Fruit fly (Drosophila melanogaster) whole organism, embryonic: ENCODE measurements around the gene CG15337.

Experiments used
- Abd-B ChIP-seq: fragments of 200-800 bp; sonication (Bioruptor generic); optimal IDR thresholded peaks from 2 replicates; lab custom pipeline; 2018; ENCODE audit warnings: missing biosample characterization, mild to moderate bottlenecking, missing genetic modification characterization, moderate library complexity
- Atf6 ChIP-seq: fragments of 200-800 bp; sonication (Bioruptor generic); IDR thresholded peaks from 2 replicates; pipeline ENCODE4 v1.3.6; 2022; ENCODE audit warnings: missing biosample characterization, missing genetic modification characterization
- B-H1 ChIP-seq: fragments of 200-800 bp; sonication (Bioruptor generic); IDR thresholded peaks from 3 replicates; pipeline ENCODE4 v1.3.6; 2022; ENCODE audit warnings: missing biosample characterization, missing genetic modification characterization
- C15 ChIP-seq: fragments of 200-800 bp; sonication (Bioruptor generic); IDR thresholded peaks from 3 replicates; pipeline ENCODE4 v1.3.6; 2022; ENCODE audit warnings: missing biosample characterization, missing genetic modification characterization
- CG10267 ChIP-seq: fragments of 200-800 bp; sonication (Bioruptor generic); optimal IDR thresholded peaks from 2 replicates; lab custom pipeline; 2018; ENCODE audit warnings: missing biosample characterization, mild to moderate bottlenecking, missing genetic modification characterization, moderate library complexity
- CG10543 ChIP-seq: fragments of 200-800 bp; sonication (Bioruptor generic); optimal IDR thresholded peaks from 3 replicates; lab custom pipeline; 2017; ENCODE audit warnings: missing biosample characterization, mild to moderate bottlenecking, missing genetic modification characterization, moderate library complexity
- CG11504 ChIP-seq: fragments of 200-800 bp; sonication (Bioruptor generic); optimal IDR thresholded peaks from 3 replicates; lab custom pipeline; 2019; ENCODE audit warnings: missing biosample characterization, mild to moderate bottlenecking, missing genetic modification characterization, moderate library complexity
- CG12744 ChIP-seq: fragments of 200-800 bp; sonication (Bioruptor generic); optimal IDR thresholded peaks from 2 replicates; lab custom pipeline; 2016; ENCODE audit warnings: missing biosample characterization, missing genetic modification characterization
- CG1529 ChIP-seq: fragments of 200-800 bp; sonication (Bioruptor generic); optimal IDR thresholded peaks from 3 replicates; lab custom pipeline; 2018; ENCODE audit warnings: missing biosample characterization, missing genetic modification characterization
- CG1647 ChIP-seq: fragments of 200-800 bp; sonication (Bioruptor generic); optimal IDR thresholded peaks from 3 replicates; lab custom pipeline; 2016; ENCODE audit warnings: missing biosample characterization, missing genetic modification characterization
- CG17385 ChIP-seq: fragments of 200-800 bp; sonication (Bioruptor generic); optimal IDR thresholded peaks from 3 replicates; lab custom pipeline; 2018; ENCODE audit warnings: missing biosample characterization, mild to moderate bottlenecking, missing genetic modification characterization
- CG18476 ChIP-seq: fragments of 200-800 bp; sonication (Bioruptor generic); optimal IDR thresholded peaks from 2 replicates; lab custom pipeline; 2016; ENCODE audit warnings: missing biosample characterization, mild to moderate bottlenecking, missing genetic modification characterization
- CG18599 ChIP-seq: fragments of 200-800 bp; sonication (Bioruptor generic); optimal IDR thresholded peaks from 3 replicates; lab custom pipeline; 2017; ENCODE audit warnings: missing biosample characterization, missing genetic modification characterization, mild to moderate bottlenecking, moderate library complexity, missing genetic modification reagents
- CG2199 ChIP-seq: fragments of 200-800 bp; sonication (Bioruptor generic); IDR thresholded peaks from 3 replicates; pipeline ENCODE4 v1.3.6; 2022; ENCODE audit warnings: missing biosample characterization, missing genetic modification characterization
- CG31441 ChIP-seq: fragments of 200-800 bp; sonication (Bioruptor generic); IDR thresholded peaks from 2 replicates; pipeline ENCODE4 v1.3.6; 2022; ENCODE audit warnings: missing biosample characterization, missing genetic modification characterization
- CG33213 ChIP-seq: fragments of 200-800 bp; sonication (Bioruptor generic); optimal IDR thresholded peaks from 3 replicates; lab custom pipeline; 2016; ENCODE audit warnings: missing biosample characterization, missing genetic modification characterization
- CG34376 ChIP-seq: fragments of 200-800 bp; sonication (Bioruptor generic); optimal IDR thresholded peaks from 2 replicates; lab custom pipeline; 2018; ENCODE audit warnings: missing biosample characterization, mild to moderate bottlenecking, missing genetic modification characterization
- CG3847 ChIP-seq: fragments of 200-800 bp; sonication (Bioruptor generic); IDR thresholded peaks from 2 replicates; pipeline ENCODE4 v1.3.6; 2022; ENCODE audit warnings: missing biosample characterization, missing genetic modification characterization
- CG42726 ChIP-seq: fragments of 200-800 bp; sonication (Bioruptor generic); IDR thresholded peaks from 2 replicates; pipeline ENCODE4 v1.3.6; 2022; ENCODE audit warnings: missing biosample characterization, missing genetic modification characterization; ENCODE audit not compliant: partially characterized antibody
- CG4424 ChIP-seq: fragments of 200-800 bp; sonication (Bioruptor generic); optimal IDR thresholded peaks from 3 replicates; lab custom pipeline; 2016; ENCODE audit warnings: missing biosample characterization, missing genetic modification characterization
- CG6175 ChIP-seq: fragments of 200-800 bp; sonication (Bioruptor generic); IDR thresholded peaks from 3 replicates; pipeline ENCODE4 v1.3.6; 2022; ENCODE audit warnings: missing biosample characterization, missing genetic modification characterization
- CG6791 ChIP-seq: fragments of 200-800 bp; sonication (Bioruptor generic); IDR thresholded peaks from 3 replicates; pipeline ENCODE4 v1.3.6; 2022; ENCODE audit warnings: missing biosample characterization, missing genetic modification characterization; ENCODE audit not compliant: partially characterized antibody
- CG6854 ChIP-seq: fragments of 200-800 bp; sonication (Bioruptor generic); optimal IDR thresholded peaks from 3 replicates; lab custom pipeline; 2017; ENCODE audit warnings: missing biosample characterization, mild to moderate bottlenecking, missing genetic modification characterization
- CG7271 ChIP-seq: fragments of 200-800 bp; sonication (Bioruptor generic); optimal IDR thresholded peaks from 2 replicates; lab custom pipeline; 2018; ENCODE audit warnings: missing biosample characterization, mild to moderate bottlenecking, missing genetic modification characterization, moderate library complexity
- CG7357 ChIP-seq: fragments of 200-800 bp; sonication (Bioruptor generic); IDR thresholded peaks from 3 replicates; pipeline ENCODE4 v1.3.6; 2022; ENCODE audit warnings: missing biosample characterization, missing genetic modification characterization
- CG7987 ChIP-seq: fragments of 200-800 bp; sonication (Bioruptor generic); optimal IDR thresholded peaks from 2 replicates; lab custom pipeline; 2018; ENCODE audit warnings: missing biosample characterization, mild to moderate bottlenecking, missing genetic modification characterization, moderate library complexity
- CG8281 ChIP-seq: fragments of 200-800 bp; sonication (Bioruptor generic); optimal IDR thresholded peaks from 2 replicates; lab custom pipeline; 2018; ENCODE audit warnings: missing biosample characterization, mild to moderate bottlenecking, missing genetic modification characterization, moderate library complexity
- CG8359 ChIP-seq: fragments of 200-800 bp; sonication (Bioruptor generic); optimal IDR thresholded peaks from 2 replicates; lab custom pipeline; 2017; ENCODE audit warnings: missing biosample characterization, mild to moderate bottlenecking, missing genetic modification characterization, borderline replicate concordance
- Chrac-16 ChIP-seq: fragments of 200-800 bp; sonication (Bioruptor generic); optimal IDR thresholded peaks from 3 replicates; lab custom pipeline; 2016; ENCODE audit warnings: missing biosample characterization, missing genetic modification characterization
- Dp ChIP-seq: fragments of 200-800 bp; sonication (Bioruptor generic); optimal IDR thresholded peaks from 2 replicates; lab custom pipeline; 2018; ENCODE audit warnings: missing biosample characterization, mild to moderate bottlenecking, missing genetic modification characterization, moderate library complexity
- Dref ChIP-seq: fragments of 200-800 bp; sonication (Bioruptor generic); IDR thresholded peaks from 2 replicates; pipeline ENCODE4 v1.3.6; 2022; ENCODE audit warnings: missing biosample characterization, missing genetic modification characterization
- Pdp1 ChIP-seq, 2 experiments: fragments of 200-800 bp; sonication (Bioruptor generic); optimal IDR thresholded peaks; 3 replicates each; lab custom pipeline; 2016; ENCODE audit warnings: missing biosample characterization in 2 of 2, missing genetic modification characterization in 2 of 2, mild to moderate bottlenecking in 1 of 2, moderate library complexity in 1 of 2
- amos ChIP-seq: fragments of 200-800 bp; sonication (Bioruptor generic); IDR thresholded peaks from 2 replicates; pipeline ENCODE4 v1.3.6; 2022; ENCODE audit warnings: missing biosample characterization, missing genetic modification characterization; ENCODE audit not compliant: partially characterized antibody
- ase ChIP-seq: fragments of 200-800 bp; sonication (Bioruptor generic); IDR thresholded peaks from 3 replicates; pipeline ENCODE4 v1.3.6; 2022; ENCODE audit warnings: missing biosample characterization, missing genetic modification characterization
- cad ChIP-seq: fragments of >200 bp; optimal IDR thresholded peaks from 2 replicates; lab custom pipeline; 2017; ENCODE audit warnings: missing biosample characterization, missing genetic modification characterization
- dan ChIP-seq: fragments of 200-800 bp; sonication (Bioruptor generic); IDR thresholded peaks from 2 replicates; pipeline ENCODE4 v1.3.6; 2022; ENCODE audit warnings: missing biosample characterization, missing genetic modification characterization
- exex ChIP-seq: fragments of 200-800 bp; sonication (Bioruptor generic); optimal IDR thresholded peaks from 4 replicates; lab custom pipeline; 2018; ENCODE audit warnings: missing biosample characterization, mild to moderate bottlenecking, missing genetic modification characterization, moderate library complexity
- grn ChIP-seq: fragments of 200-800 bp; sonication (Bioruptor generic); optimal IDR thresholded peaks from 3 replicates; lab custom pipeline; 2017; ENCODE audit warnings: missing biosample characterization, missing genetic modification characterization
- gsb-n ChIP-seq: fragments of 200-800 bp; sonication (Bioruptor generic); optimal IDR thresholded peaks from 3 replicates; lab custom pipeline; 2018; ENCODE audit warnings: missing biosample characterization, mild to moderate bottlenecking, missing genetic modification characterization
- kah ChIP-seq: fragments of 200-800 bp; sonication (Bioruptor generic); optimal IDR thresholded peaks from 2 replicates; lab custom pipeline; 2018; ENCODE audit warnings: missing biosample characterization, mild to moderate bottlenecking, missing genetic modification characterization
- lab ChIP-seq: fragments of 200-800 bp; sonication (Bioruptor generic); optimal IDR thresholded peaks from 3 replicates; lab custom pipeline; 2017; ENCODE audit warnings: missing biosample characterization, missing genetic modification characterization, mild to moderate bottlenecking, moderate library complexity, missing genetic modification reagents
- luna ChIP-seq: fragments of 200-800 bp; sonication (Bioruptor generic); optimal IDR thresholded peaks from 2 replicates; lab custom pipeline; 2016; ENCODE audit warnings: missing biosample characterization, missing genetic modification characterization
- maf-S ChIP-seq: fragments of 200-800 bp; sonication (Bioruptor generic); optimal IDR thresholded peaks from 2 replicates; lab custom pipeline; 2016; ENCODE audit warnings: missing biosample characterization, missing genetic modification characterization
- mirr ChIP-seq: fragments of 200-800 bp; sonication (Bioruptor generic); optimal IDR thresholded peaks from 3 replicates; lab custom pipeline; 2018; ENCODE audit warnings: missing biosample characterization, mild to moderate bottlenecking, missing genetic modification characterization
- nerfin-2 ChIP-seq: fragments of 200-800 bp; sonication (Bioruptor generic); IDR thresholded peaks from 2 replicates; pipeline ENCODE4 v1.3.6; 2022; ENCODE audit warnings: missing biosample characterization, missing genetic modification characterization; ENCODE audit not compliant: partially characterized antibody
- pfk ChIP-seq: fragments of 200-800 bp; sonication (Bioruptor generic); optimal IDR thresholded peaks from 2 replicates; lab custom pipeline; 2018; ENCODE audit warnings: missing biosample characterization, mild to moderate bottlenecking, missing genetic modification characterization, moderate library complexity
- run ChIP-seq: fragments of 200-800 bp; sonication (Bioruptor generic); optimal IDR thresholded peaks from 3 replicates; lab custom pipeline; 2018; ENCODE audit warnings: missing biosample characterization, mild to moderate bottlenecking, missing genetic modification characterization
- sens ChIP-seq: fragments of 200-800 bp; sonication (Bioruptor generic); peaks from one replicate; lab custom pipeline; 2016; ENCODE audit warnings: missing biosample characterization, missing genetic modification characterization
- sim ChIP-seq: fragments of 200-800 bp; sonication (Bioruptor generic); IDR thresholded peaks from 2 replicates; pipeline ENCODE4 v1.3.6; 2022; ENCODE audit warnings: missing biosample characterization, missing genetic modification characterization
- sisA ChIP-seq: fragments of 200-800 bp; sonication (Bioruptor generic); IDR thresholded peaks from 2 replicates; pipeline ENCODE4 v1.3.6; 2022; ENCODE audit warnings: missing biosample characterization, missing genetic modification characterization
- sug ChIP-seq: fragments of 200-800 bp; optimal IDR thresholded peaks from 2 replicates; lab custom pipeline; 2019; ENCODE audit warnings: missing biosample characterization, mild to moderate bottlenecking, missing genetic modification characterization, moderate library complexity
- unpg ChIP-seq: fragments of 200-800 bp; sonication (Bioruptor generic); optimal IDR thresholded peaks from 3 replicates; lab custom pipeline; 2018; ENCODE audit warnings: missing biosample characterization, mild to moderate bottlenecking, missing genetic modification characterization, moderate library complexity
- zen2 ChIP-seq: fragments of 200-800 bp; sonication (Bioruptor generic); IDR thresholded peaks from 3 replicates; pipeline ENCODE4 v1.3.6; 2022; ENCODE audit warnings: missing biosample characterization, missing genetic modification characterization; ENCODE audit not compliant: partially characterized antibody

The CG15337 gene

DNA sequence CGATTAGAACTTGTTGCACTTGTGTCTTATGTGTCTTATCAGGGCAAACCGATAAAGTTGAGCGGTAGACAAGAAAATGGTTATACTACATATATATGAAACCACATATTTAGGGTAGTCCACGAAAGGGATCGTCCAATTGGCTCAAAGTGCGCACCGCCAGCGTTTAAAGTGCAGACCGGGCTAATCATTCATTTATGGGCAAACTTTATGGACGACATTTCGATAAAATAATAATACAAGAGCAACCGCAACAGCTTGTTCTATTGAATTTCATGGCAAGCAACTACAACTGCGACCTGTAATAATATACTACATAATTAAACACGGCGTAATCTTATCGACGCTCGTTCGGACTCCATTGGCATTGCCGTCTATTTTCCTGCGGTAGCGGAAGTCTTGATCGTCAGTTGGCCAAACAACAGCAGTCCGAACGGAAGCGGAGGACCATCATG, 24.4 kb upstream of the CG15337 start, which contains the start of the genes cyr and CG2120:
Gene cyr, minus strand, starts transcription at position 294 of the 455 bp plus-strand sequence.
Gene CG2120, plus strand, starts transcription at position 405 of the 455 bp plus-strand sequence.
- TF ChIP-seq CG12744 (GFP tag; lab: Kevin White, UChicago): no peak
- no peak for TF ChIP-seq CG1529
- TF ChIP-seq CG34376 (GFP tag; lab: Kevin White, UChicago): peak; percentile 56
- TF ChIP-seq exex (tag; lab: Kevin White, UChicago): peak; percentile 74
- peak; percentile 68 for TF ChIP-seq sug
- no peak for TF ChIP-seq CG7987 (GFP tag; lab: Kevin White, UChicago)
- TF ChIP-seq CG6791 (GFP tag; lab: Robert Waterston, UW): no peak
- TF ChIP-seq CG31441 (GFP tag; lab: Robert Waterston, UW): no peak
- TF ChIP-seq grn (GFP tag; lab: Kevin White, UChicago): no peak
- no peak for TF ChIP-seq kah (GFP tag; lab: Kevin White, UChicago)
- TF ChIP-seq CG18476 (GFP tag; lab: Kevin White, UChicago): no peak
- TF ChIP-seq CG42726 (GFP tag; lab: Robert Waterston, UW): no peak
- no peak for TF ChIP-seq Abd-B (GFP tag; lab: Kevin White, UChicago)
- no peak for TF ChIP-seq luna
- peak; percentile 17 for TF ChIP-seq mirr
- no peak for TF ChIP-seq CG17385 (GFP tag; lab: Kevin White, UChicago)
- TF ChIP-seq CG7357 (GFP tag; lab: Robert Waterston, UW): no peak
- no peak for TF ChIP-seq CG6854 (GFP tag; lab: Kevin White, UChicago)
- TF ChIP-seq CG10543 (GFP tag; lab: Kevin White, UChicago): peak; percentile 14
- no peak for TF ChIP-seq CG4424
- no peak for TF ChIP-seq CG33213 (GFP tag; lab: Kevin White, UChicago)
- no peak for TF ChIP-seq Dref
- TF ChIP-seq nerfin-2: no peak
- peak; percentile 13 for TF ChIP-seq sens
- no peak for TF ChIP-seq Pdp1 (GFP tag; optimal IDR thresholded peaks at IDR 0.05; lab: Kevin White, UChicago)
- TF ChIP-seq lab (GFP tag; lab: Kevin White, UChicago): peak; percentile 10
- no peak for TF ChIP-seq CG1647 (GFP tag; lab: Kevin White, UChicago)
- TF ChIP-seq CG3847 (GFP tag; lab: Robert Waterston, UW): no peak
- no peak for TF ChIP-seq Atf6
- TF ChIP-seq zen2: no peak
- TF ChIP-seq maf-S (GFP tag; lab: Kevin White, UChicago): no peak
- TF ChIP-seq ase (GFP tag; lab: Robert Waterston, UW): no peak
- no peak for TF ChIP-seq dan (GFP tag; lab: Robert Waterston, UW)
- TF ChIP-seq CG8281 (tag; lab: Kevin White, UChicago): no peak
- no peak for TF ChIP-seq sisA (GFP tag; lab: Robert Waterston, UW)
- TF ChIP-seq cad: no peak
- no peak for TF ChIP-seq run (tag; lab: Kevin White, UChicago)

DNA sequence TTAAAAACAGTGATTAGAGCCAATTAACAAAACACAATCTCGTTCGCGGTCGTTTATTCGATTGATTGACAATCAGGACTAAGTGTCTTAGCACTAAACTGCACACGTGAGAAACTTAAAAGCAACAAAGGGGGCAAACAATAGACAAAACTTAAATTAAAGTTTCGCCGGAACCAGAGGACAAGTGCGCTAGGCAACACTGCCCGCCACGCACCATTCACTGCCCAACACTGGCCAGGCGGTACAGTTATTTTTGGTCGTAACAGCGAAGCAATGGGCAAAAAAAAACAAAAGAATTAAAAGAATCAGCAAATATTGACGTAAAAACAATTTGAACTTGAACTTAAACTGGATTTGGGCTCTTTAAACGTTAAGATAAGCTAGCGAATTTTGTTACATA, 22.6 kb upstream of the CG15337 start:
- no peak for TF ChIP-seq CG8359 (GFP tag; lab: Kevin White, UChicago)
- TF ChIP-seq Chrac-16 (GFP tag; lab: Kevin White, UChicago): no peak
- TF ChIP-seq C15 (GFP tag; lab: Robert Waterston, UW): no peak
- peak; percentile 21 for TF ChIP-seq CG10267 (tag; lab: Kevin White, UChicago)
- no peak for TF ChIP-seq pfk (GFP tag; lab: Kevin White, UChicago)
- no peak for TF ChIP-seq CG2199 (GFP tag; lab: Robert Waterston, UW)
- no peak for TF ChIP-seq sim (GFP tag; lab: Robert Waterston, UW)
- TF ChIP-seq CG7271 (tag; lab: Kevin White, UChicago): no peak
- TF ChIP-seq CG11504 (tag; lab: Kevin White, UChicago): no peak
- TF ChIP-seq amos (GFP tag; lab: Robert Waterston, UW): 0 out of 2 replicates have a peak, but pooled peaks have one; percentile 10
- no peak for TF ChIP-seq unpg
- no peak for TF ChIP-seq gsb-n (tag; lab: Kevin White, UChicago)
- TF ChIP-seq CG18599: no peak
- no peak for TF ChIP-seq Dp (GFP tag; lab: Kevin White, UChicago)
- no peak for TF ChIP-seq CG6175 (GFP tag; lab: Robert Waterston, UW)
- TF ChIP-seq B-H1: no peak
